Fruit fly (Drosophila melanogaster): Measurements from ENCODE around the gene Ing3.

dm6 chrX:18678876-18679275 lies 26.0 kb upstream of the Ing3 start:
- TF ChIP-seq tj (GFP tag; optimal IDR thresholded peaks at IDR 0.05) (no peak), CG11617 (GFP tag; optimal IDR thresholded peaks at IDR 0.05) (no peak), CG14711 (tag; optimal IDR thresholded peaks at IDR 0.05) (no peak), CG7101 (tag; optimal IDR thresholded peaks at IDR 0.05) (no peak), cic (GFP tag; optimal IDR thresholded peaks at IDR 0.05) (no peak), pad (GFP tag; optimal IDR thresholded peaks at IDR 0.05) (no peak), bab1 (GFP tag; optimal IDR thresholded peaks at IDR 0.05) (no peak), CG5204 (GFP tag; optimal IDR thresholded peaks at IDR 0.05) (no peak), toe (GFP tag; optimal IDR thresholded peaks at IDR 0.05) (no peak), Clk (GFP tag; optimal IDR thresholded peaks at IDR 0.05) (no peak)
